Worm (Caenorhabditis elegans): ENCODE results near the gene rha-2.

The rha-2 gene

DNA sequence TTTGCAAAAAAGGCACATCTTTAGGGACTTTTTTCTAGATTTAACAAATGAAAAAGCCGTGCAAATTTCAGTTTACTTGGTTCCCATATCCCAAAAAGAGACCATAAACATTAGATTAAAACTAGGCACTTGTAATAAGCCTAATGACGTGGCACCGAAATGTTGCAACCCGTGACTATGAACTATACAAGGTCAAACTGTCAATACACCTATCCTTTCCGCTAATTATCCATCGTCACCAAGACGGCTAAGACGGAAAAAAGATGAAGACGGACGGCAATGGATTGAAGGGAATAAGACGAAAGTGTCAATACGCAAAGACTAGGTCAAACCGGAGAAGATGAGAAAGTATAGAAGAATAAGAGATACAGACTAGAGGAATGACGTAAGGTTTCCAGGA, 15.4 kb downstream of the rha-2 start:
- TF ChIP-seq madf-2 (tag; optimal IDR thresholded peaks at IDR 0.05) = no peak
- TF ChIP-seq ttx-3 (tag; optimal IDR thresholded peaks at IDR 0.05) = no peak
- no peak for TF ChIP-seq ceh-2 (tag; optimal IDR thresholded peaks at IDR 0.05)

DNA sequence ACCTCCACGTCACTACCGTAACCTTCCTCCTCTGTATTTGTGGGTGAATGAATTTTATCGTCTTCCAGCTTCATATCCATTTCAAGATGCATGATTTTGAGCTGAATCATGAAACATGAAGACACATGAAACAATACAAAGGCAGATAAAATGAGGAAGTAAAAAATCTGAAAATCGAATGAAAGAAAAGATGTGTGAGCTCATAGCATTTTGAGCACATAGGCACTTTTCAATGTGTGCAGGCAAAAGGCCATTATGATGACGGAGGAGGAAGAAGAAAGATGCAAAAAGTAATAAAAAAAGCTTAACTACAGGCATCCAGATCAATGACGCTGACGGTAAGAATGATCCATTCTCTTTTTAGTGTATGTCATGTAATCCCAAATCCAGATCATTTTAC, 16.6 kb downstream of the rha-2 start, which contains the start of gene ztf-30:
Gene ztf-30, minus strand, starts transcription at position 101 of the 400 bp plus-strand sequence.
- TF ChIP-seq tbx-7 (tag; optimal IDR thresholded peaks at IDR 0.05) (no peak), ceh-19 (GFP tag; optimal IDR thresholded peaks at IDR 0.05) (no peak), pax-1 (tag; optimal IDR thresholded peaks at IDR 0.05) (no peak), hlh-15 (tag; optimal IDR thresholded peaks at IDR 0.05) (no peak), unc-3 (GFP tag; conservative IDR thresholded peaks at IDR 0.05) (no peak), unc-3 (tag; optimal IDR thresholded peaks at IDR 0.05) (no peak), sdc-2 (tag; optimal IDR thresholded peaks at IDR 0.05) (no peak), madf-2 (tag; optimal IDR thresholded peaks at IDR 0.05) (no peak), ref-2 (tag; optimal IDR thresholded peaks at IDR 0.05) (no peak), pat-9 (tag; optimal IDR thresholded peaks at IDR 0.05) (no peak), fkh-6 (tag; optimal IDR thresholded peaks at IDR 0.05) (no peak), ets-4 (tag; optimal IDR thresholded peaks at IDR 0.05) (no peak), hlh-6 (tag; optimal IDR thresholded peaks at IDR 0.05) (no peak), rnt-1 (tag; optimal IDR thresholded peaks at IDR 0.05) (no peak), C08G9.2 (tag; optimal IDR thresholded peaks at IDR 0.05) (no peak)

DNA sequence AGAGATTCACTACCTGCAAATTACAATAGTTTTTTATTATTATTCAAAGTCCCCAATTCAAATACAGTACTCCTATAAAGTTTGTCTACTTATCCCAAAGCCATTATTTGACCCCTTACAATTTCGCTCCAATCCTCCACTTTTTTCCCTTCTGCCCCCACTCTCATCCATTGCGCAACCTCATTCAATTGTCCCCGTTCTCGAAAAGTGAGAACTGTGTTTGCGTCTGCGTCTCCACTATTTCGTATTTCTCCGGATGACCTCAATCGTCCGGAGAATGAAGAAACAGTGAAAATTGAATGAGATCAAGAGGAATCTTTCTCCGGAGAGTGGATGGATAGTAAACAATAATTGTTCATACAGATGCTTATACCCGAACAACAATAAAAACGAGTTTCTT, 17.7 kb downstream of the rha-2 start:
- TF ChIP-seq unc-42 (tag; optimal IDR thresholded peaks at IDR 0.05) (no peak), ceh-31 (tag; optimal IDR thresholded peaks at IDR 0.05) (peak; percentile 0), unc-55 (GFP tag; optimal IDR thresholded peaks at IDR 0.05) (no peak), lin-11 (tag; optimal IDR thresholded peaks at IDR 0.05) (no peak), fkh-10 (GFP tag; optimal IDR thresholded peaks at IDR 0.05) (no peak), F13H6.1 (tag; optimal IDR thresholded peaks at IDR 0.05) (no peak), K02D7.2 (tag; optimal IDR thresholded peaks at IDR 0.05) (no peak), T23F11.4 (GFP tag; optimal IDR thresholded peaks at IDR 0.05) (no peak), fax-1 (tag; optimal IDR thresholded peaks at IDR 0.05) (no peak)

DNA sequence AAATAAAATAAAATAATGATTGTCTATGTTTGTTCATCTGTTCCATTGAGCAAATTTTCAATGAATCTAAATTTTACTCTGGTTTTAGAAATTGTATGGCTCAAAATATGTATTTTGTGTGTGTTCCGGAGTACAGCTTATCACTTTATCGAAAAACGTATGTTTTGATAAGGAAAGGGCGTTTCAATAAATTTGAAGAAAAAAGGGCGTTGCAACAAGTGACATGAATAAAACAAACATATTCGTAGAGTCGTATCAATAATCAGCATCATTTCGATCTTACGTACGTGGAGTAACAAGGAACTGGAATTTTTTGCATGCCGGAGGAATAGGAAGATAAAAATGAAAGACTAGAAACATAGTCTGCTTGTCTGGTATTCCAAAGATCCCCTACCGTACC, 20.3 kb downstream of the rha-2 start:
- TF ChIP-seq K09A11.1 (tag; optimal IDR thresholded peaks at IDR 0.05; ENCODE audit: insufficient read depth) = no peak
- no peak for TF ChIP-seq ceh-45 (GFP tag; IDR thresholded peaks at IDR 0.05)
- no peak for TF ChIP-seq fkh-10 (GFP tag; optimal IDR thresholded peaks at IDR 0.05)

DNA sequence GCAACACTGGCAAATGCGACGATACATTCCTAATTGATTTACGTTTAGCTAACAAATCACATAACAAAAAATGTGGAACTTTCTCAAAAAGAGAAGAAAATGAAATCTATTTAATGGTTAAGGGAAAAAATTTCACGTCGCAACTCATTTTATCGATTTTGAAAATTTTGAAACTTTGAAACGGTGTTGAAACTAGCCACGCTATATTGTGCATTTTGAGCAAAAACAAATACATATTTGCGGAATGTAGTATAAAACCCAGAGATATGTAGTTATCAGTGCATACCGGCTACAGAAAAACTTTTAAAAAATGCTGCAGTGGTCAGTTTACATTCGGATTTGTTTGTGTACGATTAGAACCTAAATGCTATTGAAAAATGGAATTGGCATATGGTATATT, 20.7 kb downstream of the rha-2 start, which contains the start of gene C06E1.7:
Gene C06E1.7, minus strand, starts transcription at position 101 of the 400 bp plus-strand sequence.
- no peak for TF ChIP-seq unc-3 (GFP tag; conservative IDR thresholded peaks at IDR 0.05)
- TF ChIP-seq unc-3 (tag; optimal IDR thresholded peaks at IDR 0.05) = no peak
- TF ChIP-seq nhr-11 (tag; optimal IDR thresholded peaks at IDR 0.05) = no peak
- no peak for TF ChIP-seq unc-55 (GFP tag; optimal IDR thresholded peaks at IDR 0.05)
- no peak for TF ChIP-seq ama-1 (optimal IDR thresholded peaks at IDR 0.05)
- TF ChIP-seq fax-1 (tag; optimal IDR thresholded peaks at IDR 0.05) = no peak
- no peak for TF ChIP-seq C08G9.2 (tag; optimal IDR thresholded peaks at IDR 0.05)
- TF ChIP-seq C38D4.7 (GFP tag; optimal IDR thresholded peaks at IDR 0.05) = no peak
- no peak for TF ChIP-seq odd-2 (tag; optimal IDR thresholded peaks at IDR 0.05)
- TF ChIP-seq K09A11.1 (tag; optimal IDR thresholded peaks at IDR 0.05; ENCODE audit: insufficient read depth) = no peak
- no peak for TF ChIP-seq sox-4 (tag; optimal IDR thresholded peaks at IDR 0.05)
- TF ChIP-seq fkh-6 (tag; optimal IDR thresholded peaks at IDR 0.05) = no peak
- TF ChIP-seq sdc-2 (tag; optimal IDR thresholded peaks at IDR 0.05) = no peak
- no peak for TF ChIP-seq madf-2 (tag; optimal IDR thresholded peaks at IDR 0.05)
- no peak for TF ChIP-seq ceh-22 (tag; optimal IDR thresholded peaks at IDR 0.05)
- no peak for TF ChIP-seq tbx-7 (tag; optimal IDR thresholded peaks at IDR 0.05)
- no peak for TF ChIP-seq gmeb-2 (tag; optimal IDR thresholded peaks at IDR 0.05)
- TF ChIP-seq dve-1 (tag; optimal IDR thresholded peaks at IDR 0.05) = no peak
- no peak for TF ChIP-seq F13H6.1 (tag; optimal IDR thresholded peaks at IDR 0.05)
- no peak for TF ChIP-seq ceh-6 (GFP tag; optimal IDR thresholded peaks at IDR 0.05)
- TF ChIP-seq unc-42 (tag; optimal IDR thresholded peaks at IDR 0.05) = no peak

Measured in whole organism, late embryonic.